Worm (Caenorhabditis elegans): ENCODE data around the gene fipr-7.
A peak's percentile ranks its signal among the peaks of the same experiment; 100 is the strongest.

Gene fipr-7

ce11 chrV:10273837-10274236 lies 44.2 kb downstream of the fipr-7 start:
- peak; percentile 1 for TF ChIP-seq ceh-31 (tag; optimal IDR thresholded peaks at IDR 0.05)
- peak; percentile 15 for TF ChIP-seq pros-1 (tag; optimal IDR thresholded peaks at IDR 0.05)
- TF ChIP-seq ceh-48 (tag; optimal IDR thresholded peaks at IDR 0.05): peak; percentile 89
- TF ChIP-seq nfya-1 (tag; optimal IDR thresholded peaks at IDR 0.05): peak; percentile 26
- no peak for TF ChIP-seq pax-1 (tag; optimal IDR thresholded peaks at IDR 0.05)
- no peak for TF ChIP-seq tbx-2 (tag; optimal IDR thresholded peaks at IDR 0.05)
- peak; percentile 31 for TF ChIP-seq unc-42 (tag; optimal IDR thresholded peaks at IDR 0.05)

ce11 chrV:10275619-10276018 lies 46.0 kb downstream of the fipr-7 start, which contains the start of gene Y22F5A.11:
Gene Y22F5A.11 (minus strand): TSS chrV:10275646.
- TF ChIP-seq hlh-6 (tag; optimal IDR thresholded peaks at IDR 0.05): no peak
- TF ChIP-seq unc-42 (tag; optimal IDR thresholded peaks at IDR 0.05): peak; percentile 0
- TF ChIP-seq ceh-9 (tag; optimal IDR thresholded peaks at IDR 0.05): no peak

- TF ChIP-seq unc-86 (tag; optimal IDR thresholded peaks at IDR 0.05) (no peak), unc-55 (GFP tag; optimal IDR thresholded peaks at IDR 0.05) (no peak), eyg-1 (tag; optimal IDR thresholded peaks at IDR 0.05) (no peak), tbx-2 (tag; optimal IDR thresholded peaks at IDR 0.05) (no peak), K09A11.1 (tag; optimal IDR thresholded peaks at IDR 0.05; ENCODE audit: insufficient read depth) (no peak), unc-3 (GFP tag; conservative IDR thresholded peaks at IDR 0.05) (no peak), unc-3 (tag; optimal IDR thresholded peaks at IDR 0.05) (no peak), C08G9.2 (tag; optimal IDR thresholded peaks at IDR 0.05) (no peak), unc-42 (tag; optimal IDR thresholded peaks at IDR 0.05) (no peak), dve-1 (tag; optimal IDR thresholded peaks at IDR 0.05) (no peak), ets-4 (tag; optimal IDR thresholded peaks at IDR 0.05) (no peak), madf-2 (tag; optimal IDR thresholded peaks at IDR 0.05) (no peak), syd-9 (tag; optimal IDR thresholded peaks at IDR 0.05) (no peak), T23F11.4 (GFP tag; optimal IDR thresholded peaks at IDR 0.05) (no peak), pax-1 (tag; optimal IDR thresholded peaks at IDR 0.05) (no peak), lin-11 (tag; optimal IDR thresholded peaks at IDR 0.05) (no peak)
Measured at ce11 chrV:10276038-10276437, 46.4 kb downstream of the fipr-7 start.

ce11 chrV:10277579-10277978 lies 48.0 kb downstream of the fipr-7 start, which contains the start of gene lys-1:
Gene lys-1 (plus strand): TSS chrV:10277904.
- TF ChIP-seq ceh-31 (tag; optimal IDR thresholded peaks at IDR 0.05) (no peak), madf-2 (tag; optimal IDR thresholded peaks at IDR 0.05) (no peak), elt-2 (tag; optimal IDR thresholded peaks at IDR 0.05) (peak; percentile 20), dve-1 (tag; optimal IDR thresholded peaks at IDR 0.05) (no peak), K09A11.1 (tag; optimal IDR thresholded peaks at IDR 0.05; ENCODE audit: insufficient read depth) (no peak), ceh-30 (tag; optimal IDR thresholded peaks at IDR 0.05) (no peak), hlh-30 (tag; optimal IDR thresholded peaks at IDR 0.05; ENCODE audit: insufficient read depth) (no peak)

All from whole organism, late embryonic.